Fruit fly (Drosophila melanogaster): ENCODE measurements around the gene SLIRP1.
A peak's percentile ranks its signal among the peaks of the same experiment; 100 is the strongest.

SLIRP1 gene

dm6 chrX:21315852-21316251 lies 3.2 kb downstream of the SLIRP1 start, which contains the start of gene Rpt6 (continued):
- TF ChIP-seq pzg (GFP tag; optimal IDR thresholded peaks at IDR 0.05) = peak; percentile 80
- TF ChIP-seq CG12659 (GFP tag; optimal IDR thresholded peaks at IDR 0.05) = peak; percentile 39
- TF ChIP-seq unc-4 (GFP tag; IDR thresholded peaks at IDR 0.05; ENCODE audit: partially characterized antibody) = peak; percentile 74
- no peak for TF ChIP-seq pb (GFP tag; optimal IDR thresholded peaks at IDR 0.05)
- no peak for TF ChIP-seq CG12219 (GFP tag; optimal IDR thresholded peaks at IDR 0.05)
- TF ChIP-seq rib (GFP tag; IDR thresholded peaks at IDR 0.05) = no peak
- no peak for TF ChIP-seq ewg (GFP tag; optimal IDR thresholded peaks at IDR 0.05)
- TF ChIP-seq CG3838 (GFP tag; optimal IDR thresholded peaks at IDR 0.05) = no peak
- no peak for TF ChIP-seq Deaf1 (tag; optimal IDR thresholded peaks at IDR 0.05)
- TF ChIP-seq HHEX (GFP tag; optimal IDR thresholded peaks at IDR 0.05) = no peak
- TF ChIP-seq CG1602 (GFP tag; optimal IDR thresholded peaks at IDR 0.05) = no peak
- TF ChIP-seq tna (GFP tag; IDR thresholded peaks at IDR 0.05; ENCODE audit: partially characterized antibody) = peak; percentile 74
- TF ChIP-seq lilli (GFP tag; optimal IDR thresholded peaks at IDR 0.05) = peak; percentile 11
- no peak for TF ChIP-seq CG31388 (GFP tag; optimal IDR thresholded peaks at IDR 0.05)
- TF ChIP-seq CG13287 (GFP tag; IDR thresholded peaks at IDR 0.05; ENCODE audit: partially characterized antibody) = peak; percentile 80
- peak; percentile 47; the same call in 1 of the 2 replicates for TF ChIP-seq hbn (GFP tag; IDR thresholded peaks at IDR 0.05; ENCODE audit: partially characterized antibody)
- TF ChIP-seq kay (GFP tag; optimal IDR thresholded peaks at IDR 0.05) = peak; percentile 12
- TF ChIP-seq CG13624 (GFP tag; optimal IDR thresholded peaks at IDR 0.05) = peak; percentile 10
- TF ChIP-seq CG1603 (tag; optimal IDR thresholded peaks at IDR 0.05) = peak; percentile 64
- no peak for TF ChIP-seq mam (GFP tag; optimal IDR thresholded peaks at IDR 0.05)
- peak; percentile 60 for TF ChIP-seq Dp (GFP tag; optimal IDR thresholded peaks at IDR 0.05)
- TF ChIP-seq cad (GFP tag; optimal IDR thresholded peaks at IDR 0.05) = no peak
- TF ChIP-seq odd (GFP tag; optimal IDR thresholded peaks at IDR 0.05) = no peak
- TF ChIP-seq Awh (GFP tag; IDR thresholded peaks at IDR 0.05) = no peak
- peak; percentile 66 for TF ChIP-seq Sry-β (GFP tag; optimal IDR thresholded peaks at IDR 0.05)
- no peak for TF ChIP-seq TFAM (GFP tag; optimal IDR thresholded peaks at IDR 0.05)
- TF ChIP-seq CG8388 (GFP tag; optimal IDR thresholded peaks at IDR 0.05) = no peak
- peak; percentile 26 for TF ChIP-seq YL-1 (GFP tag; optimal IDR thresholded peaks at IDR 0.05)
- TF ChIP-seq HmgZ (tag; optimal IDR thresholded peaks at IDR 0.05) = peak; percentile 17
- TF ChIP-seq CG6254 (GFP tag; optimal IDR thresholded peaks at IDR 0.05) = no peak
- no peak for TF ChIP-seq CG3847 (GFP tag; IDR thresholded peaks at IDR 0.05)
- TF ChIP-seq PHDP (tag; optimal IDR thresholded peaks at IDR 0.05) = no peak
- TF ChIP-seq CG42726 (GFP tag; IDR thresholded peaks at IDR 0.05; ENCODE audit: partially characterized antibody) = peak; percentile 44; the same call in 1 of the 2 replicates
- no peak for TF ChIP-seq danr (GFP tag; IDR thresholded peaks at IDR 0.05)
- TF ChIP-seq Eip74EF (GFP tag; optimal IDR thresholded peaks at IDR 0.05) = no peak
- no peak for TF ChIP-seq CG31365 (tag; optimal IDR thresholded peaks at IDR 0.05)
- TF ChIP-seq hb (GFP tag; IDR thresholded peaks at IDR 0.05; ENCODE audit: partially characterized antibody) = peak; percentile 79
- peak; percentile 9 for TF ChIP-seq CG16863 (GFP tag; optimal IDR thresholded peaks at IDR 0.05)
- TF ChIP-seq HmgD (GFP tag; optimal IDR thresholded peaks at IDR 0.05) = peak; percentile 25
- no peak for TF ChIP-seq so (GFP tag; IDR thresholded peaks at IDR 0.05)
- peak; percentile 26 for TF ChIP-seq CG2712 (tag; optimal IDR thresholded peaks at IDR 0.05)
- TF ChIP-seq CG8089 (GFP tag; optimal IDR thresholded peaks at IDR 0.05) = no peak
- peak; percentile 81 for TF ChIP-seq Bgb (GFP tag; IDR thresholded peaks at IDR 0.05; ENCODE audit: partially characterized antibody)
- no peak for TF ChIP-seq CG10209 (GFP tag; optimal IDR thresholded peaks at IDR 0.05)
- peak; percentile 69 for TF ChIP-seq CG16813 (GFP tag; IDR thresholded peaks at IDR 0.05; ENCODE audit: partially characterized antibody)
- TF ChIP-seq NC2β (GFP tag; optimal IDR thresholded peaks at IDR 0.05) = no peak
- TF ChIP-seq NC2α (GFP tag; optimal IDR thresholded peaks at IDR 0.05) = no peak
- TF ChIP-seq gro (GFP tag; optimal IDR thresholded peaks at IDR 0.05) = peak; percentile 21
- no peak for TF ChIP-seq CG10366 (GFP tag; IDR thresholded peaks at IDR 0.05)
- no peak for TF ChIP-seq Hand (GFP tag; optimal IDR thresholded peaks at IDR 0.05)

Measured in whole organism, embryonic.